Worm (Caenorhabditis elegans): ENCODE measurements around the gene rpl-20.

rpl-20 gene

DNA sequence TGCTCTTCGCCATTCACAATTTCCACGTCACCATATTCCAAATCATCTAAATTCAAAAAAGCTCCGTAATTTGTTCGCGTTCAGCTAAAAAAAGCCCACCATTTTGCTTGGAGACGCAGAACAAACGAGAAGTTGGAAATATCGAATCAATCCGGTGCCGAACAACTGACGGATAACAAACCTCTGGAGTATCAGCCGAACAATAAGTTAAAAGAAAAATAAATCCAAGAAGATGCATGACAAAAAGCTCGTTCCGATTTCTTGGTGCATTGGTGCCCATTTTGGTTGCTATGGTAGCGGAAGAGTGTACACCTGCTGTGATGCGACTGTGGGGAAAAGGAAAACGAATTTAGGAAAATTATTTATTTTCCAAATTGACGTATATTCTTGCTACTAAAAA is 2.0 kb downstream of the rpl-20 start, which contains the start of gene tctn-1:
Gene tctn-1, minus strand, starts transcription at position 280 of the 400 bp plus-strand sequence.
- TF ChIP-seq hmg-1.2 (GFP tag; IDR thresholded peaks at IDR 0.05) (peak; percentile 22; the same call in 1 of the 2 replicates), repo-1 (tag; optimal IDR thresholded peaks at IDR 0.05) (peak; percentile 69), F49E8.2 (tag; optimal IDR thresholded peaks at IDR 0.05; ENCODE audit: insufficient read depth) (peak; percentile 28), Y95B8A.8 (GFP tag; IDR thresholded peaks at IDR 0.05) (0 out of 2 replicates have a peak, but pooled peaks have one; percentile 52), F22D6.2 (tag; optimal IDR thresholded peaks at IDR 0.05) (no peak), Y56A3A.18 (GFP tag; IDR thresholded peaks at IDR 0.05) (0 out of 2 replicates have a peak, but pooled peaks have one; percentile 38), lin-26 (GFP tag; IDR thresholded peaks at IDR 0.05) (0 out of 2 replicates have a peak, but pooled peaks have one; percentile 24), mcd-1 (GFP tag; IDR thresholded peaks at IDR 0.05) (peak; percentile 23; the same call in 1 of the 2 replicates), ets-4 (GFP tag; optimal IDR thresholded peaks at IDR 0.05) (no peak), egrh-3 (GFP tag; IDR thresholded peaks at IDR 0.05) (no peak), hsf-1 (GFP tag; IDR thresholded peaks at IDR 0.05) (no peak; the same call in 1 of the 2 replicates), madf-6 (GFP tag; IDR thresholded peaks at IDR 0.05) (peak; percentile 16; the same call in 1 of the 2 replicates), ama-1 (optimal IDR thresholded peaks at IDR 0.05) (peak; percentile 25), ama-1 (GFP tag; optimal IDR thresholded peaks at IDR 0.05) (peak in 1 of 2 experiments; percentile 51), hrde-1 (tag; optimal IDR thresholded peaks at IDR 0.05; ENCODE audit: borderline replicate concordance) (peak; percentile 51), snpc-3.4 (tag; optimal IDR thresholded peaks at IDR 0.05) (peak; percentile 11), attf-5 (GFP tag; optimal IDR thresholded peaks at IDR 0.05) (peak; percentile 17), dox-1 (GFP tag; IDR thresholded peaks at IDR 0.05) (0 out of 2 replicates have a peak, but pooled peaks have one; percentile 14), egl-18 (GFP tag; IDR thresholded peaks at IDR 0.05) (no peak), F10E7.11 (tag; optimal IDR thresholded peaks at IDR 0.05) (peak; percentile 11), F52B5.7 (tag; optimal IDR thresholded peaks at IDR 0.05) (no peak)

ce11 chrIV:4745422-4745821 is 4.2 kb downstream of the rpl-20 start, which contains the start of gene timm-17B.1:
Gene timm-17B.1, minus strand, starts transcription at chrIV:4745492.
- TF ChIP-seq F55B11.4 (tag; optimal IDR thresholded peaks at IDR 0.05; ENCODE audit: borderline replicate concordance, insufficient read depth), result no peak
- TF ChIP-seq tbx-9 (tag; optimal IDR thresholded peaks at IDR 0.05; ENCODE audit: borderline replicate concordance), result no peak
- no peak for TF ChIP-seq T26A5.8 (tag; optimal IDR thresholded peaks at IDR 0.05)
- no peak for TF ChIP-seq F39B2.1 (GFP tag; IDR thresholded peaks at IDR 0.05)
- no peak for TF ChIP-seq nhr-90 (tag; optimal IDR thresholded peaks at IDR 0.05)
- peak; percentile 67 for TF ChIP-seq lin-40 (tag; optimal IDR thresholded peaks at IDR 0.05)
- TF ChIP-seq F22D6.2 (tag; optimal IDR thresholded peaks at IDR 0.05), result no peak
- peak; percentile 9 for TF ChIP-seq tbp1 (GFP tag; optimal IDR thresholded peaks at IDR 0.05)
- TF ChIP-seq nhr-27 (tag; optimal IDR thresholded peaks at IDR 0.05), result no peak
- peak in 1 of 3 experiments; percentile 66 for TF ChIP-seq lin-35 (GFP tag; optimal IDR thresholded peaks at IDR 0.05)
- no peak for TF ChIP-seq F23B12.7 (tag; optimal IDR thresholded peaks at IDR 0.05; ENCODE audit: insufficient read depth)
- no peak for TF ChIP-seq F10E7.11 (tag; optimal IDR thresholded peaks at IDR 0.05)
- 0 out of 2 replicates have a peak, but pooled peaks have one; percentile 62 for TF ChIP-seq Y53G8AR.9 (GFP tag; conservative IDR thresholded peaks at IDR 0.05)
- TF ChIP-seq ztf-3 (GFP tag; optimal IDR thresholded peaks at IDR 0.05), result no peak
- peak; percentile 58 for TF ChIP-seq snpc-1.1 (tag; optimal IDR thresholded peaks at IDR 0.05; ENCODE audit: insufficient read depth)
- no peak for TF ChIP-seq F57A8.1 (GFP tag; optimal IDR thresholded peaks at IDR 0.05)
- TF ChIP-seq bed-2 (GFP tag; IDR thresholded peaks at IDR 0.05), result no peak
- TF ChIP-seq fkh-3 (tag; optimal IDR thresholded peaks at IDR 0.05), result no peak
- peak; percentile 10; the same call in 1 of the 2 replicates for TF ChIP-seq madf-8 (GFP tag; conservative IDR thresholded peaks at IDR 0.05)
- no peak for TF ChIP-seq attf-6 (GFP tag; IDR thresholded peaks at IDR 0.05)
- TF ChIP-seq snpc-3.4 (tag; optimal IDR thresholded peaks at IDR 0.05), result peak; percentile 19
- TF ChIP-seq hmg-20 (GFP tag; IDR thresholded peaks at IDR 0.05), result peak; percentile 34; the same call in 1 of the 2 replicates
- TF ChIP-seq gei-17 (GFP tag; optimal IDR thresholded peaks at IDR 0.05), result no peak
- no peak for TF ChIP-seq dpl-1 (GFP tag; optimal IDR thresholded peaks at IDR 0.05)
- 0 out of 2 replicates have a peak, but pooled peaks have one; percentile 58 for TF ChIP-seq ekl-4 (GFP tag; IDR thresholded peaks at IDR 0.05)
- TF ChIP-seq somi-1 (GFP tag; optimal IDR thresholded peaks at IDR 0.05), result no peak
- TF ChIP-seq K12H6.12 (tag; optimal IDR thresholded peaks at IDR 0.05), result no peak
- TF ChIP-seq nhr-120 (GFP tag; IDR thresholded peaks at IDR 0.05), result no peak
- no peak for TF ChIP-seq sdz-38 (tag; optimal IDR thresholded peaks at IDR 0.05)
